Worm (Caenorhabditis elegans) whole organism, L2 larva: ENCODE results near the gene C38C10.3.

Source experiments
- C34F6.9 ChIP-seq: fragments of 150-350 bp; optimal IDR thresholded peaks from 2 replicates; lab custom pipeline; 2014; ENCODE audit warnings: missing biosample characterization, missing genetic modification characterization
- mdl-1 ChIP-seq, 2 experiments: fragments of 150-350 bp in 1 of 2; sonication (generic microtip) in 1 of 2; optimal IDR thresholded peaks; 2 replicates each; lab custom pipeline; 2017; ENCODE audit warnings: missing biosample characterization in 2 of 2, missing genetic modification characterization in 2 of 2
- nhr-11 ChIP-seq: fragments of 150-350 bp; optimal IDR thresholded peaks from 2 replicates; lab custom pipeline; 2014; ENCODE audit warnings: missing biosample characterization, missing genetic modification characterization
- nhr-12 ChIP-seq: fragments of 150-350 bp; optimal IDR thresholded peaks from 2 replicates; lab custom pipeline; 2014; ENCODE audit warnings: missing biosample characterization, missing genetic modification characterization

- TF ChIP-seq mdl-1 (tag; optimal IDR thresholded peaks at IDR 0.05; lab: Kevin White, UChicago) (no peak), nhr-11 (tag; lab: Kevin White, UChicago) (no peak), nhr-12 (tag; lab: Kevin White, UChicago) (no peak), C34F6.9 (tag; lab: Kevin White, UChicago) (no peak)
Observed at ce11 chrIII:9390007-9390406, 4.6 kb upstream of the C38C10.3 start, which contains the start of gene slc-17.2.
